Worm (Caenorhabditis elegans): ENCODE results near the gene Y54G11A.1.

The Y54G11A.1 gene

DNA sequence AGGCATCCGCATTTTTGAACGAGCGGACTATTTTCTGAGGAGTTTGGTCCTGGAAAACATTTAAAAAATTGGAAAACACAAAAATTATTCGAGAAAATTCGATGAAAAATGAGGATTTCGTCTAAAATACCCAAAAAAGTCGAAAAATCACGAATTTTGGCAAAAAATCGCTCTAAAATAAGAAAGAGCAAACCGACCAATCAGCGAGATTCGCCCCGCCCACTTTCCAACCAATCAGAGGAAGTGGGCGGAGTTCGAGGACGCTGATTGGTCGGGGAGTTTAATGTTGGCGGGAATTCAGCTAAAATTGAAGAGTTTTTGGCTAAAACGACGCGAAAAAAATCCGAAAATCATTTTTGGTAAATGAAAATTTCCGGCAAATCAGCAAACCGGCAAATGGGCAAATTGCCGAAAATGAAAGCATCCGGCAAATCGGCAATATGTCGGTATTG, at the start of gene Y54G11A.1:
Gene Y54G11A.1 (minus strand): TSS at position 51 of the 452 bp plus-strand sequence.
- TF ChIP-seq pha-4 (tag; optimal IDR thresholded peaks at IDR 0.05), result no peak
- peak; percentile 97 for TF ChIP-seq nfya-1 (tag; optimal IDR thresholded peaks at IDR 0.05)

DNA sequence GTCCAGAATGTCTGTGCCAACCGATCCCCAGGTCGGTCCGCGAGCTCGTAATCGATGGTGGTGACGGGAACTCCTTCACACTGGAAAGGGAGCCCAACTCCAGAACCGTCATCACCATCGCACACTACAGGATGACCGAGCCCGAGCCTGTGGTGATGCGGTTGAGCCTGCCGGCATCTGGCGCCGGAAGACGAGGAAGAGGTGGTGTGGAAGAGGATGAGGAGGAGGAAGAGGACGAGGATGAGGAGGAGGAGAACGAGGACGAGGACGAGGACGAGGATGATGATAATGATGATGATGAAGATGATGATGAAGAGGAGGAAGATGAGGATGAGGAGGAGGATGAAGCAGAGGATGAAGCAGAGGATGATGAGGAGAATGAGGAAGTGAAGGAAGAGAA, 49.0 kb upstream of the Y54G11A.1 start, which contains the start of gene Y54G11A.14:
Gene Y54G11A.14 (plus strand): TSS at position 132 of the 400 bp plus-strand sequence.
- TF ChIP-seq ceh-48 (tag; optimal IDR thresholded peaks at IDR 0.05) (no peak), che-1 (tag; optimal IDR thresholded peaks at IDR 0.05) (no peak), pag-3 (tag; optimal IDR thresholded peaks at IDR 0.05; ENCODE audit: borderline replicate concordance) (no peak), pha-2 (tag; optimal IDR thresholded peaks at IDR 0.05) (no peak), pros-1 (tag; optimal IDR thresholded peaks at IDR 0.05) (no peak), sox-4 (tag; optimal IDR thresholded peaks at IDR 0.05) (no peak), ceh-9 (tag; optimal IDR thresholded peaks at IDR 0.05) (no peak)

DNA sequence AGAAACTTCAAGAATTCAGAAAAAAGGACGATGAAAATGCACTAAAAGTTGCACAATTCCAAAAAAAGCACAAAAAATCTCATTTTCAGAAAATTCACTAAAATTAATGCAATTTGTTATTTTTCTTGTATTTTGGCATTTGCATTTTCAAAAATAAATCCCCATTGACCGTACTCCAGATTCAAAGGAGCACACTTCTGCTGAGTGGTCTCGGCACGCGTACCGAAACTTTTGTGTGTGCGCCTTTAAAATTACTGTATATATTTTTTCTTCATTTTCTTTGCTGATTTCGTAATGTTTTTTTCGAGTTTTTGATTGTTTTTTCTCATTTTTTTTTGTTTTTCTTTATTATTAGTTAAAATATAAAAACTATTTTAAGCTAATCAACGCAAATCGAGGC, 43.2 kb upstream of the Y54G11A.1 start:
- TF ChIP-seq Y22D7AL.16 (tag; optimal IDR thresholded peaks at IDR 0.05) (no peak), fax-1 (tag; optimal IDR thresholded peaks at IDR 0.05) (no peak), unc-55 (GFP tag; optimal IDR thresholded peaks at IDR 0.05) (no peak), hlh-8 (tag; optimal IDR thresholded peaks at IDR 0.05) (no peak), ceh-18 (tag; optimal IDR thresholded peaks at IDR 0.05) (no peak), ceh-19 (GFP tag; optimal IDR thresholded peaks at IDR 0.05) (no peak), gmeb-2 (tag; optimal IDR thresholded peaks at IDR 0.05) (no peak), odd-2 (tag; optimal IDR thresholded peaks at IDR 0.05) (no peak), ztf-16 (tag; optimal IDR thresholded peaks at IDR 0.05) (no peak), che-1 (tag; optimal IDR thresholded peaks at IDR 0.05) (no peak), C38D4.7 (GFP tag; optimal IDR thresholded peaks at IDR 0.05) (no peak), ets-4 (tag; optimal IDR thresholded peaks at IDR 0.05) (no peak), elt-2 (tag; optimal IDR thresholded peaks at IDR 0.05) (no peak), fkh-10 (GFP tag; optimal IDR thresholded peaks at IDR 0.05) (no peak), K02D7.2 (tag; optimal IDR thresholded peaks at IDR 0.05) (no peak), pha-4 (tag; optimal IDR thresholded peaks at IDR 0.05) (no peak)

DNA sequence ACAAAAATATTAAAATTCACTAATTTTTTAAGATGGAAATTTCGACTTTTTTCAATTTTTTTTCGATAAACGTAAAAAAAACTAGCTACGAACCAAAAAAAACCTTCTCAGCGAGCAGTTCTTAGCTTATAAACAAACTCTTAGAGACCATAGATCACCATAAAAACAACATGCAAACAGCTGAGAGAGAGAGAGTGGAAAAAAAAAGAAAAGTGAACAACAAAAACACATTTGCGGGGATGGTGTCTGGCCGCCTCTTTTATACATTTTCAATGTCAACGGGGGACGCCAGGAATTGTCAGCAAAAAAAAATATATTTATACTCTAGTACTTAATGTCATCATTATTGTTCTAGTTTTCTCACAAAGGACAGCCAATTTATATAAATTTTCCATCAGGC, 42.5 kb upstream of the Y54G11A.1 start:
- TF ChIP-seq tbx-7 (tag; optimal IDR thresholded peaks at IDR 0.05), result no peak
- TF ChIP-seq ceh-2 (tag; optimal IDR thresholded peaks at IDR 0.05), result no peak
- no peak for TF ChIP-seq pax-1 (tag; optimal IDR thresholded peaks at IDR 0.05)
- TF ChIP-seq T23F11.4 (GFP tag; optimal IDR thresholded peaks at IDR 0.05), result no peak
- no peak for TF ChIP-seq ref-2 (tag; optimal IDR thresholded peaks at IDR 0.05)
- TF ChIP-seq ceh-34 (tag; optimal IDR thresholded peaks at IDR 0.05), result no peak
- TF ChIP-seq K09A11.1 (tag; optimal IDR thresholded peaks at IDR 0.05; ENCODE audit: insufficient read depth), result no peak
- no peak for TF ChIP-seq ceh-24 (tag; optimal IDR thresholded peaks at IDR 0.05)
- no peak for TF ChIP-seq pros-1 (tag; optimal IDR thresholded peaks at IDR 0.05)
- TF ChIP-seq ceh-22 (tag; optimal IDR thresholded peaks at IDR 0.05), result no peak

DNA sequence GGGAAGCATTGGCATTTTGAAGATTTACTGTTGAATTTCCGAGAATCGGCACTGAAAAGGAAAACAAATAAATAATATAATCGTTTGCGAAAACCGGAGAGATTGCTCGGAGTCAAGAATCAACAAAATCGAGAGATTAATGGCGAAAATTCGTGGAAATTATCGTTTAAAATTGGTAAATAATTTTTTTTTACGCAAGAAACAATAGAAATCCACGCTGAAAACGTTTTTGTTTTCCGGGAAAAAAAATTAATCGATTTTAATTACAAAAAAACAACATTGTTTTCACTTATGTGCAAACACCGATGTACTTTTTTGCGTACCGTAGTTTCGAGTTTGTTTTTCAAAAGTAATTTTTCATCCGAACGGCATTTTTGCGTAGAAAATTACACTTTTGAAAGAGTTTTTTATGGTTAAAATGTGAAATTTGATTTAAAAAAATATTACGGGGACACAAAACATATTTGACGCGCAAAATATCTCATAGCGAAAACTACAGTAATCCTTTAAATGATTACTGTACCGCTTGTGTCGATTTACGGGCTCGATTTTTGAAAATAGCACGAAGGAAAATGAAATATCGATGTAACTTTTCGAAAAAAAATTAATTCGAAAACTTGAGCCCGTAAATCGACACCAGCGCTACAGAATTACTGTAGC, 41.9 kb upstream of the Y54G11A.1 start, which contains the start of gene ctl-3:
Gene ctl-3 (minus strand): TSS at position 51 of the 660 bp plus-strand sequence.
- TF ChIP-seq lim-6 (tag; optimal IDR thresholded peaks at IDR 0.05) (no peak), ceh-24 (tag; optimal IDR thresholded peaks at IDR 0.05) (no peak), K09A11.1 (tag; optimal IDR thresholded peaks at IDR 0.05; ENCODE audit: insufficient read depth) (no peak), rnt-1 (tag; optimal IDR thresholded peaks at IDR 0.05) (no peak), elt-2 (tag; optimal IDR thresholded peaks at IDR 0.05) (no peak), ceh-48 (tag; optimal IDR thresholded peaks at IDR 0.05) (no peak), zip-5 (tag; optimal IDR thresholded peaks at IDR 0.05) (no peak), nhr-11 (tag; optimal IDR thresholded peaks at IDR 0.05) (no peak), eyg-1 (tag; optimal IDR thresholded peaks at IDR 0.05) (no peak), unc-42 (tag; optimal IDR thresholded peaks at IDR 0.05) (no peak), sdc-2 (tag; optimal IDR thresholded peaks at IDR 0.05) (no peak), syd-9 (tag; optimal IDR thresholded peaks at IDR 0.05) (no peak), hlh-6 (tag; optimal IDR thresholded peaks at IDR 0.05) (no peak)
